Worm (Caenorhabditis elegans) whole organism, L4 larva: ENCODE results near the gene far-4.

Source experiments
- F10B5.3 ChIP-seq: sonication (generic microtip); optimal IDR thresholded peaks from 2 replicates; lab custom pipeline; 2016; ENCODE audit warnings: mild to moderate bottlenecking, missing genetic modification characterization, missing compliant biosample characterization
- F26F4.8 ChIP-seq: fragments of 200-800 bp; sonication (Bioruptor generic); conservative IDR thresholded peaks from 2 replicates; pipeline ENCODE4 v1.3.6; 2022; ENCODE audit warnings: missing genetic modification characterization, missing compliant biosample characterization
- F37D6.2 ChIP-seq: sonication (generic microtip); optimal IDR thresholded peaks from 2 replicates; lab custom pipeline; 2016; ENCODE audit warnings: mild to moderate bottlenecking, missing genetic modification characterization, missing compliant biosample characterization
- T20F7.1 ChIP-seq: fragments of 200-800 bp; sonication (Bioruptor generic); optimal IDR thresholded peaks from 2 replicates; lab custom pipeline; 2018; ENCODE audit warnings: mild to moderate bottlenecking, missing genetic modification characterization, missing compliant biosample characterization
- T26A8.4 ChIP-seq: fragments of 200-800 bp; sonication (Bioruptor generic); IDR thresholded peaks from 2 replicates; pipeline ENCODE4 v1.3.6; 2022; ENCODE audit warnings: missing genetic modification characterization, missing compliant biosample characterization
- Y48G9A.11 ChIP-seq: fragments of 200-800 bp; sonication (Bioruptor generic); IDR thresholded peaks from 2 replicates; pipeline ENCODE4 v1.3.6; 2022; ENCODE audit warnings: missing genetic modification reagents, missing genetic modification characterization, missing compliant biosample characterization
- ZK337.2 ChIP-seq: fragments of 200-800 bp; sonication (Bioruptor generic); IDR thresholded peaks from 2 replicates; pipeline ENCODE4 v1.3.6; 2022; ENCODE audit warnings: missing genetic modification reagents, missing genetic modification characterization, missing compliant biosample characterization
- aha-1 ChIP-seq: fragments of 150-350 bp; peaks from one replicate; lab custom pipeline; 2014; ENCODE audit warnings: missing biosample characterization, missing genetic modification characterization
- aly-2 ChIP-seq: sonication (generic microtip); optimal IDR thresholded peaks from 2 replicates; lab custom pipeline; 2018; ENCODE audit warnings: missing biosample characterization, missing genetic modification characterization
- arid-1 ChIP-seq: fragments of 200-800 bp; sonication (Bioruptor generic); conservative IDR thresholded peaks from 2 replicates; pipeline ENCODE4 v1.3.6; 2022; ENCODE audit warnings: missing genetic modification reagents, missing genetic modification characterization, missing compliant biosample characterization
- attf-4 ChIP-seq: sonication (generic microtip); optimal IDR thresholded peaks from 3 replicates; lab custom pipeline; 2017; ENCODE audit warnings: missing biosample characterization, missing genetic modification characterization
- ceh-32 ChIP-seq: sonication (generic microtip); optimal IDR thresholded peaks from 2 replicates; lab custom pipeline; 2016; ENCODE audit warnings: mild to moderate bottlenecking, missing genetic modification characterization, missing compliant biosample characterization; ENCODE audit not compliant: poor library complexity
- cey-2 ChIP-seq: sonication (generic microtip); optimal IDR thresholded peaks from 3 replicates; lab custom pipeline; 2017; ENCODE audit warnings: missing genetic modification characterization, mild to moderate bottlenecking, missing compliant biosample characterization, antibody characterized with exemption, borderline replicate concordance; ENCODE audit not compliant: insufficient read depth
- daf-16 ChIP-seq, 3 experiments: sonication (generic microtip); optimal IDR thresholded peaks; 2 replicates each; lab custom pipeline; 2016 to 2017; ENCODE audit warnings: missing genetic modification characterization in 3 of 3, missing genetic modification reagents in 3 of 3, mild to moderate bottlenecking in 2 of 3, missing compliant biosample characterization in 2 of 3, missing biosample characterization in 1 of 3, moderate library complexity in 1 of 3
- daf-19 ChIP-seq: fragments of 200-800 bp; sonication (Bioruptor generic); conservative IDR thresholded peaks from 2 replicates; pipeline ENCODE4 v1.3.6; 2022; ENCODE audit warnings: missing genetic modification characterization, missing compliant biosample characterization
- dmd-9 ChIP-seq: fragments of 200-800 bp; sonication (Bioruptor generic); IDR thresholded peaks from 2 replicates; pipeline ENCODE4 v1.3.6; 2022; ENCODE audit warnings: missing genetic modification reagents, missing genetic modification characterization, missing compliant biosample characterization
- dve-1 ChIP-seq: sonication (generic microtip); optimal IDR thresholded peaks from 2 replicates; lab custom pipeline; 2017; ENCODE audit warnings: antibody characterized with exemption, mild to moderate bottlenecking, missing genetic modification characterization, missing compliant biosample characterization; ENCODE audit not compliant: insufficient read depth
- fos-1 ChIP-seq: fragments of 150-350 bp; optimal IDR thresholded peaks from 2 replicates; lab custom pipeline; 2014; ENCODE audit warnings: missing biosample characterization, missing genetic modification characterization
- gei-8 ChIP-seq: fragments of 200-800 bp; sonication (Bioruptor generic); optimal IDR thresholded peaks from 2 replicates; lab custom pipeline; 2018; ENCODE audit warnings: mild to moderate bottlenecking, missing genetic modification characterization, missing compliant biosample characterization
- hlh-11 ChIP-seq: fragments of 200-800 bp; sonication (Bioruptor generic); optimal IDR thresholded peaks from 2 replicates; lab custom pipeline; 2018; ENCODE audit warnings: mild to moderate bottlenecking, missing genetic modification characterization, missing compliant biosample characterization
- lin-1 ChIP-seq: fragments of 200-800 bp; sonication (Bioruptor generic); IDR thresholded peaks from 2 replicates; pipeline ENCODE4 v1.3.6; 2022; ENCODE audit warnings: missing genetic modification reagents, missing genetic modification characterization, missing compliant biosample characterization
- lin-13 ChIP-seq: fragments of 150-350 bp; optimal IDR thresholded peaks from 2 replicates; lab custom pipeline; 2014; ENCODE audit warnings: missing biosample characterization, missing genetic modification reagents, missing genetic modification characterization
- lir-3 ChIP-seq: sonication (generic microtip); optimal IDR thresholded peaks from 2 replicates; lab custom pipeline; 2016; ENCODE audit warnings: mild to moderate bottlenecking, missing genetic modification characterization, missing compliant biosample characterization
- madf-5 ChIP-seq, 2 experiments: fragments of 200-800 bp; sonication (Bioruptor generic); IDR thresholded peaks; 2 replicates each; pipeline ENCODE4 v1.3.6; 2022; ENCODE audit warnings: missing compliant biosample characterization in 2 of 2, missing genetic modification characterization in 2 of 2
- madf-9 ChIP-seq: fragments of 200-800 bp; sonication (Bioruptor generic); conservative IDR thresholded peaks from 2 replicates; pipeline ENCODE4 v1.3.6; 2022; ENCODE audit warnings: missing genetic modification reagents, missing genetic modification characterization, missing compliant biosample characterization
- mxl-3 ChIP-seq: fragments of 200-800 bp; sonication (Bioruptor generic); optimal IDR thresholded peaks from 2 replicates; lab custom pipeline; 2018; ENCODE audit warnings: mild to moderate bottlenecking, missing genetic modification characterization, missing compliant biosample characterization
- nhr-41 ChIP-seq: fragments of 200-800 bp; sonication (Bioruptor generic); IDR thresholded peaks from 2 replicates; pipeline ENCODE4 v1.3.6; 2022; ENCODE audit warnings: missing genetic modification reagents, missing genetic modification characterization, missing compliant biosample characterization
- nhr-6 ChIP-seq: fragments of 150-350 bp; optimal IDR thresholded peaks from 2 replicates; lab custom pipeline; 2014; ENCODE audit warnings: missing biosample characterization, missing genetic modification characterization
- php-3 ChIP-seq: fragments of 200-800 bp; sonication (Bioruptor generic); IDR thresholded peaks from 2 replicates; pipeline ENCODE4 v1.3.6; 2022; ENCODE audit warnings: missing genetic modification reagents, missing genetic modification characterization, missing compliant biosample characterization
- rbr-2 ChIP-seq: sonication (generic microtip); optimal IDR thresholded peaks from 2 replicates; lab custom pipeline; 2016; ENCODE audit warnings: missing genotype, missing genetic modification characterization, missing compliant biosample characterization
- saeg-2 ChIP-seq: fragments of 200-800 bp; sonication (Bioruptor generic); IDR thresholded peaks from 2 replicates; pipeline ENCODE4 v1.3.6; 2022; ENCODE audit warnings: missing genetic modification reagents, missing genetic modification characterization, missing compliant biosample characterization
- sdz-12 ChIP-seq: fragments of 200-800 bp; sonication (Bioruptor generic); optimal IDR thresholded peaks from 2 replicates; lab custom pipeline; 2018; ENCODE audit warnings: mild to moderate bottlenecking, missing genetic modification characterization, missing compliant biosample characterization
- snpc-1.2 ChIP-seq: fragments of 200-800 bp; sonication (Bioruptor generic); IDR thresholded peaks from 2 replicates; pipeline ENCODE4 v1.3.6; 2022; ENCODE audit warnings: missing genetic modification reagents, missing genetic modification characterization, missing compliant biosample characterization
- spr-3 ChIP-seq: fragments of 200-800 bp; sonication (Bioruptor generic); optimal IDR thresholded peaks from 2 replicates; lab custom pipeline; 2018; ENCODE audit warnings: mild to moderate bottlenecking, missing genetic modification characterization, missing compliant biosample characterization
- unc-130 ChIP-seq: sonication (generic microtip); optimal IDR thresholded peaks from 2 replicates; lab custom pipeline; 2016; ENCODE audit warnings: missing genetic modification reagents, missing genetic modification characterization, missing compliant biosample characterization
- unc-39 ChIP-seq: sonication (generic microtip); optimal IDR thresholded peaks from 2 replicates; lab custom pipeline; 2017; ENCODE audit warnings: missing biosample characterization, missing genetic modification characterization
- zfp-3 ChIP-seq: fragments of 200-800 bp; sonication (Bioruptor generic); conservative IDR thresholded peaks from 2 replicates; pipeline ENCODE4 v1.3.6; 2022; ENCODE audit warnings: missing genetic modification reagents, missing genetic modification characterization, missing compliant biosample characterization
- zip-11 ChIP-seq: fragments of 200-800 bp; sonication (Bioruptor generic); IDR thresholded peaks from 2 replicates; pipeline ENCODE4 v1.3.6; 2022; ENCODE audit warnings: missing genetic modification characterization, missing compliant biosample characterization
- zip-2 ChIP-seq: fragments of 150-350 bp; optimal IDR thresholded peaks from 2 replicates; lab custom pipeline; 2014; ENCODE audit warnings: missing biosample characterization, missing genetic modification characterization
- ztf-7 ChIP-seq: fragments of 150-350 bp; optimal IDR thresholded peaks from 2 replicates; lab custom pipeline; 2014; ENCODE audit warnings: missing biosample characterization, missing genetic modification characterization

far-4 gene

ce11 chrV:13036466-13036865 lies 37.0 kb upstream of the far-4 start, which contains the start of gene W07G4.2:
Gene W07G4.2 (minus strand): TSS chrV:13036566.
- TF ChIP-seq zfp-3 (GFP tag; lab: Robert Waterston, UW) (no peak), Y48G9A.11 (no peak), attf-4 (tag; lab: Kevin White, UChicago) (no peak), arid-1 (GFP tag; lab: Robert Waterston, UW) (no peak), sdz-12 (no peak), lir-3 (tag; lab: Kevin White, UChicago) (no peak), mxl-3 (GFP tag; lab: Kevin White, UChicago) (no peak), dmd-9 (GFP tag; lab: Robert Waterston, UW) (no peak), T20F7.1 (GFP tag; lab: Kevin White, UChicago) (no peak), T26A8.4 (GFP tag; lab: Robert Waterston, UW) (no peak), nhr-41 (GFP tag; lab: Robert Waterston, UW) (no peak), cey-2 (tag; lab: Kevin White, UChicago) (no peak), snpc-1.2 (GFP tag; lab: Robert Waterston, UW) (no peak)

ce11 chrV:13034604-13035003 lies 35.1 kb upstream of the far-4 start, which contains the start of gene W07G4.7:
Gene W07G4.7 (minus strand): TSS chrV:13034704.
- TF ChIP-seq daf-19 (GFP tag; lab: Robert Waterston, UW) (no peak), unc-39 (tag; lab: Kevin White, UChicago) (no peak), lin-13 (GFP tag; lab: Kevin White, UChicago) (no peak), ZK337.2 (no peak), madf-9 (GFP tag; lab: Robert Waterston, UW) (no peak), hlh-11 (tag; lab: Kevin White, UChicago) (no peak), dve-1 (tag; lab: Kevin White, UChicago) (no peak), ztf-7 (no peak), T20F7.1 (GFP tag; lab: Kevin White, UChicago) (no peak), F37D6.2 (tag; lab: Kevin White, UChicago) (no peak), saeg-2 (GFP tag; lab: Robert Waterston, UW) (no peak), aly-2 (tag; lab: Kevin White, UChicago) (no peak), fos-1 (tag; lab: Kevin White, UChicago) (no peak), gei-8 (GFP tag; lab: Kevin White, UChicago) (no peak), dmd-9 (GFP tag; lab: Robert Waterston, UW) (no peak), zip-11 (no peak)

DNA sequence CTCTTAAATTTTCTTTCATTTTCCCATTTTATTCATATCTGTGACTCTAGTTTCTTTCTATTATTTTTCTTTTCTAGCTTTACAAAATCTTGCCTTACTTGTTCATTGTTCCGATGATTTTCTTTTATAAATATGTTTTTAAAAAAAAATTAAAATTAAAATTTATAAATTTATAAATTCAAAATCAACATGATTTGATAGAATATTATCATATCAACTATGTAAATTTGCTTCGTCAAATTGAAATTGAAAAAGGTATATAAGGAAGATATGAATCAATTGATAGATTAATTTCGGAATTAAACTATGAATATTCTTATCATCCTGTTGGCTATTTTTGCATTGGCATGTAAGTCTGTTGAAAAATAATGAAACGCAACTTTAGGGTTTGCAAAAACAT lies 33.8 kb upstream of the far-4 start, which contains the start of gene W07G4.1:
Gene W07G4.1 (plus strand): TSS at position 301 of the 400 bp plus-strand sequence.
- TF ChIP-seq F26F4.8 (GFP tag; lab: Robert Waterston, UW) (no peak), ztf-7 (no peak), zip-2 (tag; lab: Kevin White, UChicago) (no peak), snpc-1.2 (GFP tag; lab: Robert Waterston, UW) (no peak), lin-1 (GFP tag; lab: Robert Waterston, UW) (no peak), aha-1 (tag; lab: Kevin White, UChicago) (no peak), rbr-2 (tag; lab: Kevin White, UChicago) (no peak), php-3 (GFP tag; lab: Robert Waterston, UW) (no peak), T26A8.4 (GFP tag; lab: Robert Waterston, UW) (no peak), F10B5.3 (no peak), madf-5 (GFP tag; IDR thresholded peaks at IDR 0.05; lab: Robert Waterston, UW) (no peak), gei-8 (GFP tag; lab: Kevin White, UChicago) (no peak), ceh-32 (tag; lab: Kevin White, UChicago) (no peak), spr-3 (GFP tag; lab: Kevin White, UChicago) (no peak), daf-16 (GFP tag; optimal IDR thresholded peaks at IDR 0.05; lab: Kevin White, UChicago) (no peak), daf-16 (tag; optimal IDR thresholded peaks at IDR 0.05; lab: Kevin White, UChicago) (no peak), unc-130 (GFP tag; lab: Kevin White, UChicago) (no peak), nhr-6 (tag; lab: Kevin White, UChicago) (no peak)
